Fruit fly (Drosophila melanogaster) whole organism, pupa: ENCODE results near the gene Pmi.
A peak's percentile ranks its signal among the peaks of the same experiment; 100 is the strongest.

Source experiments
- CG10348 ChIP-seq: fragments of 200-800 bp; sonication (Bioruptor generic); IDR thresholded peaks from 2 replicates; pipeline ENCODE4 v1.3.6; 2022; ENCODE audit warnings: missing biosample characterization, missing genetic modification characterization
- CG12605 ChIP-seq: fragments of 200-800 bp; sonication (Bioruptor generic); IDR thresholded peaks from 2 replicates; pipeline ENCODE4 v1.3.6; 2022; ENCODE audit warnings: missing biosample characterization, missing genetic modification characterization
- CG13204 ChIP-seq: fragments of 200-800 bp; sonication (Bioruptor generic); optimal IDR thresholded peaks from 2 replicates; lab custom pipeline; 2018; ENCODE audit warnings: missing biosample characterization, mild to moderate bottlenecking, missing genetic modification characterization, moderate library complexity
- CG14655 ChIP-seq: fragments of 200-800 bp; sonication (Bioruptor generic); optimal IDR thresholded peaks from 3 replicates; lab custom pipeline; 2017; ENCODE audit warnings: mild to moderate bottlenecking, missing biosample characterization, missing genetic modification reagents, missing genetic modification characterization
- CG15710 ChIP-seq: fragments of 200-800 bp; sonication (Bioruptor generic); optimal IDR thresholded peaks from 2 replicates; lab custom pipeline; 2018; ENCODE audit warnings: missing biosample characterization, mild to moderate bottlenecking, missing genetic modification characterization, moderate library complexity
- CG17806 ChIP-seq: fragments of 200-800 bp; sonication (Bioruptor generic); optimal IDR thresholded peaks from 2 replicates; lab custom pipeline; 2018; ENCODE audit warnings: missing biosample characterization, mild to moderate bottlenecking, missing genetic modification characterization, moderate library complexity
- CG32121 ChIP-seq: fragments of 200-800 bp; sonication (Bioruptor generic); IDR thresholded peaks from 2 replicates; pipeline ENCODE4 v1.3.6; 2022; ENCODE audit warnings: missing biosample characterization, missing genetic modification characterization
- CG34367 ChIP-seq: fragments of 200-800 bp; sonication (Bioruptor generic); optimal IDR thresholded peaks from 2 replicates; lab custom pipeline; 2018; ENCODE audit warnings: missing biosample characterization, mild to moderate bottlenecking, missing genetic modification characterization
- CG4496 ChIP-seq: fragments of 200-800 bp; sonication (Bioruptor generic); IDR thresholded peaks from 3 replicates; pipeline ENCODE4 v1.3.6; 2022; ENCODE audit warnings: missing biosample characterization, missing genetic modification characterization
- CG8159 ChIP-seq: fragments of 200-800 bp; sonication (Bioruptor generic); optimal IDR thresholded peaks from 3 replicates; lab custom pipeline; 2018; ENCODE audit warnings: missing biosample characterization, mild to moderate bottlenecking, missing genetic modification characterization, moderate library complexity
- CG8301 ChIP-seq: fragments of 200-800 bp; sonication (Bioruptor generic); optimal IDR thresholded peaks from 2 replicates; lab custom pipeline; 2018; ENCODE audit warnings: missing biosample characterization, mild to moderate bottlenecking, missing genetic modification characterization
- CG9948 ChIP-seq: fragments of 200-800 bp; sonication (Bioruptor generic); optimal IDR thresholded peaks from 2 replicates; lab custom pipeline; 2018; ENCODE audit warnings: missing biosample characterization, mild to moderate bottlenecking, missing genetic modification characterization, moderate library complexity
- D1 ChIP-seq: fragments of 200-800 bp; sonication (Bioruptor generic); optimal IDR thresholded peaks from 2 replicates; lab custom pipeline; 2018; ENCODE audit warnings: missing biosample characterization, mild to moderate bottlenecking, missing genetic modification characterization, moderate library complexity
- EcR ChIP-seq: fragments of 200-800 bp; sonication (Bioruptor generic); optimal IDR thresholded peaks from 3 replicates; lab custom pipeline; 2019; ENCODE audit warnings: missing biosample characterization, missing genetic modification characterization, mild to moderate bottlenecking, moderate library complexity, missing genetic modification reagents
- Ets98B ChIP-seq: fragments of 200-800 bp; sonication (Bioruptor generic); IDR thresholded peaks from 2 replicates; pipeline ENCODE4 v1.3.6; 2022; ENCODE audit warnings: missing biosample characterization, missing genetic modification characterization
- Pif1A ChIP-seq: fragments of 200-800 bp; sonication (Bioruptor generic); optimal IDR thresholded peaks from 3 replicates; lab custom pipeline; 2016; ENCODE audit warnings: missing biosample characterization, missing genetic modification characterization
- Pif1B ChIP-seq: fragments of 200-800 bp; sonication (Bioruptor generic); optimal IDR thresholded peaks from 3 replicates; lab custom pipeline; 2016; ENCODE audit warnings: missing biosample characterization, missing genetic modification characterization
- Snoo ChIP-seq: fragments of 200-800 bp; sonication (Bioruptor generic); optimal IDR thresholded peaks from 3 replicates; lab custom pipeline; 2017; ENCODE audit warnings: missing biosample characterization, mild to moderate bottlenecking, missing genetic modification characterization, inconsistent platforms
- fd96Ca ChIP-seq: fragments of 200-800 bp; sonication (Bioruptor generic); IDR thresholded peaks from 3 replicates; pipeline ENCODE4 v1.3.6; 2022; ENCODE audit warnings: missing biosample characterization, missing genetic modification characterization
- gl ChIP-seq: fragments of 200-800 bp; sonication (Bioruptor generic); optimal IDR thresholded peaks from 2 replicates; lab custom pipeline; 2018; ENCODE audit warnings: missing biosample characterization, mild to moderate bottlenecking, missing genetic modification characterization
- rn ChIP-seq: fragments of 200-800 bp; sonication (Bioruptor generic); IDR thresholded peaks from 2 replicates; pipeline ENCODE4 v1.3.6; 2022; ENCODE audit warnings: missing biosample characterization, missing genetic modification characterization

The Pmi gene

dm6 chr3L:5786604-5787003 lies 6.8 kb downstream of the Pmi start, which contains the start of gene Cralbp:
Cralbp (minus strand) TSS chr3L:5786718.
- TF ChIP-seq CG4496 (GFP tag; lab: Robert Waterston, UW) (0 out of 3 replicates have a peak, but pooled peaks have one; percentile 36), Snoo (tag; lab: Kevin White, UChicago) (no peak)
- TF ChIP-seq, all 21 proteins: peak for 1

dm6 chr3L:5787476-5787875 lies 7.6 kb downstream of the Pmi start:
- TF ChIP-seq CG9948 (tag; lab: Kevin White, UChicago) (no peak), Pif1A (GFP tag; lab: Kevin White, UChicago) (no peak), CG8159 (tag; lab: Kevin White, UChicago) (no peak), fd96Ca (GFP tag; lab: Robert Waterston, UW) (no peak), CG10348 (no peak), CG14655 (no peak)

DNA sequence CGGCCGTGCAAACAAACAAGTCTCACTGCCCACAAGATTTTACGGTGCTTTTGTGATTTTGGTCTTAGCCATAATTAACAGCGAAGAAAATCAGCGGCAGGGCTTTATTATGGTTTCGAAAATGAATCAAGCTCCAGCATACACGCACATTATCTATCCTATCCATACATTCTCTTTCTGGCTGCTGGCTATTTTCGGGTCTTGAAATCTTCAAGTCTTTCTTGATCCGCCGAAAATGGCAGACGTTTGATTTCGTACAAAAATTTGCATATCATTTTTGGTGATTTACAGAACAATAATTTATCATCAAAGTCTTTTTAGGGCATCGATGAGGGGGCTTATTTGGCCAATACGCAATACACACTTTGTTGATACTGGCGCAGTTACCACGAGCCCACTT lies 9.0 kb downstream of the Pmi start:
- TF ChIP-seq CG14655 = no peak
- TF ChIP-seq CG8301 (tag; lab: Kevin White, UChicago) = no peak
- no peak for TF ChIP-seq CG10348
- TF ChIP-seq fd96Ca (GFP tag; lab: Robert Waterston, UW) = no peak
- no peak for TF ChIP-seq CG4496 (GFP tag; lab: Robert Waterston, UW)
- no peak for TF ChIP-seq CG9948 (tag; lab: Kevin White, UChicago)
- TF ChIP-seq Snoo (tag; lab: Kevin White, UChicago) = no peak
- no peak for TF ChIP-seq EcR
- no peak for TF ChIP-seq gl (tag; lab: Kevin White, UChicago)

- peak; percentile 18 for TF ChIP-seq CG17806 (tag; lab: Kevin White, UChicago)
- TF ChIP-seq EcR = no peak
- TF ChIP-seq Ets98B (GFP tag; lab: Robert Waterston, UW) = peak; percentile 32; the same call in 1 of the 2 replicates
- peak; percentile 67 for TF ChIP-seq CG12605 (GFP tag; lab: Robert Waterston, UW)
- TF ChIP-seq, all 21 proteins: peak for 3
Observed at dm6 chr3L:5789663-5790062, 9.8 kb downstream of the Pmi start.

dm6 chr3L:5793967-5794366 lies 14.1 kb downstream of the Pmi start, which contains the start of gene Bre1:
Bre1 (minus strand) TSS chr3L:5794192.
- no peak for TF ChIP-seq gl (tag; lab: Kevin White, UChicago)
- no peak for TF ChIP-seq Pif1A (GFP tag; lab: Kevin White, UChicago)
- no peak for TF ChIP-seq CG34367
- no peak for TF ChIP-seq CG15710 (tag; lab: Kevin White, UChicago)
- TF ChIP-seq CG8301 (tag; lab: Kevin White, UChicago) = no peak
- no peak for TF ChIP-seq CG13204 (GFP tag; lab: Kevin White, UChicago)
- TF ChIP-seq CG4496 (GFP tag; lab: Robert Waterston, UW) = no peak
- no peak for TF ChIP-seq Pif1B (GFP tag; lab: Kevin White, UChicago)
- no peak for TF ChIP-seq CG32121 (GFP tag; lab: Robert Waterston, UW)
- TF ChIP-seq Ets98B (GFP tag; lab: Robert Waterston, UW) = no peak
- no peak for TF ChIP-seq CG8159 (tag; lab: Kevin White, UChicago)

DNA sequence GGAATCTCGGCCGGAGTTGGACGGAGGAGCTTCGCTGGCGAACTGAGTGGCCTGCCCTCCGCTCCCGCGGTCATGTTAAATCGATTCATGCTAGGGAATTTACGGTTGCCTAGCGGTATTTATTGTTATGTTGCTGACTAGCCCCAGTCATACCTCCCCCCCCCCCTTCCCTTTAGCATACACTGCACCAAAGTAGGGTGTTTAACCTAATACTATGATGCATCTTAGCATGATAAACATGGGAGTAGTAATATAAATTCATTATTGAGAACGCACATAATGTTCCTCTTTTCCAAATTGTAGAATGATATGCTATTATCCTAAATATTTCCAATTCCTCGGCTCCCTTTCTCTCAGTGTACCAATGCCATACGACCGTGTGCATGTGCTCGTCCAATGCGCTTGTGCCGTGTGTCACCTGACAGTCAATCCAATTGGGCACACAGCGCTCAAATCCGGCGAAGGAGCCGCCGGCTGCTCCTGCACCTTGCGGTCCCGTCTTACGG lies 16.7 kb downstream of the Pmi start, which contains the start of gene Tektin-C:
Gene Tektin-C (minus strand): TSS at position 51 of the 506 bp plus-strand sequence.
- TF ChIP-seq EcR (no peak), fd96Ca (GFP tag; lab: Robert Waterston, UW) (peak; percentile 30; the same call in 1 of the 3 replicates)

DNA sequence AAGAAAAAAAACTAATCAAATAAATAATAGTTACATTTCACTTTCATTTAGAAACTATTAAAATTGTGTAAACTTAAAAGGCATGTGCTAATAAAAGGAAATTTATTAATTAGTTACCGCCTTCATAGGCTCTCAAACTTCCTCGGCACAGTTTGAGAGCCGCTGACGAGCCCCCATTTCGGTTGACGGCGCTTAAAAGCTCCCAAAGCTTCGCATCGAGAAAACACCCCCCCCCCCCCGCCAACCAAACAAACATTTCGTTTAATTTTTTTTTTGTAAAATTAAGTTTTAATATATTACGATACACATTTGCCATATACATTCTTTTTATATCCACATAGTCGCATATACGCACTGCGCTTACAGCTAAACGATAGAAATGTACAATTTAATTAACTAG lies 17.4 kb downstream of the Pmi start:
- TF ChIP-seq fd96Ca (GFP tag; lab: Robert Waterston, UW) (no peak), D1 (tag; lab: Kevin White, UChicago) (no peak), CG15710 (tag; lab: Kevin White, UChicago) (no peak), CG13204 (GFP tag; lab: Kevin White, UChicago) (no peak), CG9948 (tag; lab: Kevin White, UChicago) (no peak), Pif1B (GFP tag; lab: Kevin White, UChicago) (no peak), CG12605 (GFP tag; lab: Robert Waterston, UW) (no peak), CG8159 (tag; lab: Kevin White, UChicago) (no peak), CG8301 (tag; lab: Kevin White, UChicago) (no peak), CG34367 (no peak), CG14655 (no peak), rn (GFP tag; lab: Robert Waterston, UW) (no peak), EcR (no peak), Snoo (tag; lab: Kevin White, UChicago) (no peak), Ets98B (GFP tag; lab: Robert Waterston, UW) (no peak), CG4496 (GFP tag; lab: Robert Waterston, UW) (no peak), gl (tag; lab: Kevin White, UChicago) (no peak), CG10348 (no peak), CG17806 (tag; lab: Kevin White, UChicago) (no peak)
